Worm (Caenorhabditis elegans): ENCODE data around the gene nhr-131.

ce11 chrV:449685-450084, 44.5 kb upstream of the nhr-131 start, which contains the start of gene M02H5.8:
- TF ChIP-seq syd-9 (tag; optimal IDR thresholded peaks at IDR 0.05): no peak
- TF ChIP-seq ama-1 (optimal IDR thresholded peaks at IDR 0.05): no peak
- no peak for TF ChIP-seq dmd-4 (tag; optimal IDR thresholded peaks at IDR 0.05; ENCODE audit: borderline replicate concordance)
- no peak for TF ChIP-seq ceh-18 (tag; optimal IDR thresholded peaks at IDR 0.05)
- no peak for TF ChIP-seq T23F11.4 (GFP tag; optimal IDR thresholded peaks at IDR 0.05)
- TF ChIP-seq sox-2 (GFP tag; IDR thresholded peaks at IDR 0.05): no peak
- TF ChIP-seq pros-1 (tag; optimal IDR thresholded peaks at IDR 0.05): no peak
- no peak for TF ChIP-seq unc-55 (GFP tag; optimal IDR thresholded peaks at IDR 0.05)
- no peak for TF ChIP-seq gmeb-2 (tag; optimal IDR thresholded peaks at IDR 0.05)
- no peak for TF ChIP-seq ceh-45 (GFP tag; IDR thresholded peaks at IDR 0.05)
- TF ChIP-seq nfya-1 (tag; optimal IDR thresholded peaks at IDR 0.05): no peak
- no peak for TF ChIP-seq pqm-1 (tag; optimal IDR thresholded peaks at IDR 0.05)
